Worm (Caenorhabditis elegans): ENCODE data around the gene C25F9.15.

- TF ChIP-seq nhr-12 (tag; optimal IDR thresholded peaks at IDR 0.05) (no peak), nhr-28 (tag; optimal IDR thresholded peaks at IDR 0.05) (no peak), unc-62 (GFP tag; optimal IDR thresholded peaks at IDR 0.05) (no peak), egl-27 (tag; optimal IDR thresholded peaks at IDR 0.05) (no peak), fkh-10 (GFP tag; optimal IDR thresholded peaks at IDR 0.05) (no peak), R02D3.7 (tag; optimal IDR thresholded peaks at IDR 0.05) (no peak), nhr-237 (tag; optimal IDR thresholded peaks at IDR 0.05) (no peak), nfya-1 (tag; optimal IDR thresholded peaks at IDR 0.05; ENCODE audit: insufficient read depth) (no peak)
Observed at ce11 chrV:19401429-19401828, 16.5 kb upstream of the C25F9.15 start.
